Worm (Caenorhabditis elegans): ENCODE data around the gene nhx-3.

nhx-3 gene

ce11 chrV:7492924-7493323 is 52.4 kb downstream of the nhx-3 start, which contains the start of gene srbc-10:
Gene srbc-10 (minus strand): TSS chrV:7493024.
- no peak for TF ChIP-seq lim-7 (GFP tag; IDR thresholded peaks at IDR 0.05)
- no peak for TF ChIP-seq Y5F2A.4 (GFP tag; optimal IDR thresholded peaks at IDR 0.05)
- no peak for TF ChIP-seq tra-1 (GFP tag; IDR thresholded peaks at IDR 0.05)
- TF ChIP-seq hmg-1.1 (GFP tag; IDR thresholded peaks at IDR 0.05) = no peak
- TF ChIP-seq zip-2 (tag; optimal IDR thresholded peaks at IDR 0.05) = no peak
- no peak for TF ChIP-seq spr-1 (tag; optimal IDR thresholded peaks at IDR 0.05)
- no peak for TF ChIP-seq attf-4 (tag; optimal IDR thresholded peaks at IDR 0.05)
- TF ChIP-seq rbr-2 (tag; optimal IDR thresholded peaks at IDR 0.05) = no peak
- TF ChIP-seq dmd-9 (GFP tag; IDR thresholded peaks at IDR 0.05) = no peak
- TF ChIP-seq gei-8 (GFP tag; optimal IDR thresholded peaks at IDR 0.05) = no peak
- no peak for TF ChIP-seq lsy-2 (tag; optimal IDR thresholded peaks at IDR 0.05)
- no peak for TF ChIP-seq nhr-41 (GFP tag; IDR thresholded peaks at IDR 0.05)
- no peak for TF ChIP-seq mxl-3 (GFP tag; optimal IDR thresholded peaks at IDR 0.05)
- TF ChIP-seq T26A8.4 (GFP tag; IDR thresholded peaks at IDR 0.05) = no peak
